Fruit fly (Drosophila melanogaster) whole organism, embryonic: ENCODE results near the gene Noc2.

Experiments used
- CG10147 ChIP-seq: fragments of 200-800 bp; sonication (Bioruptor generic); optimal IDR thresholded peaks from 2 replicates; lab custom pipeline; 2019; ENCODE audit warnings: missing biosample characterization, mild to moderate bottlenecking, missing genetic modification characterization, moderate library complexity
- CG11247 ChIP-seq: fragments of 200-800 bp; sonication (Bioruptor generic); IDR thresholded peaks from 2 replicates; pipeline ENCODE4 v1.3.6; 2022; ENCODE audit warnings: missing biosample characterization, missing genetic modification characterization
- CG12236 ChIP-seq: fragments of 200-800 bp; sonication (Bioruptor generic); optimal IDR thresholded peaks from 2 replicates; lab custom pipeline; 2016; ENCODE audit warnings: missing biosample characterization, missing genetic modification characterization
- CG12942 ChIP-seq: fragments of 200-800 bp; sonication (Bioruptor generic); optimal IDR thresholded peaks from 3 replicates; lab custom pipeline; 2016; ENCODE audit warnings: missing biosample characterization, missing genetic modification characterization
- CG15479 ChIP-seq: fragments of 200-800 bp; sonication (Bioruptor generic); optimal IDR thresholded peaks from 3 replicates; lab custom pipeline; 2019; ENCODE audit warnings: missing biosample characterization, mild to moderate bottlenecking, missing genetic modification characterization, moderate library complexity
- CG16863 ChIP-seq: fragments of 200-800 bp; sonication (Bioruptor generic); optimal IDR thresholded peaks from 3 replicates; lab custom pipeline; 2016; ENCODE audit warnings: missing biosample characterization, missing genetic modification characterization
- CG17359 ChIP-seq: fragments of 200-800 bp; sonication (Bioruptor generic); optimal IDR thresholded peaks from 3 replicates; lab custom pipeline; 2018; ENCODE audit warnings: missing biosample characterization, mild to moderate bottlenecking, missing genetic modification characterization, moderate library complexity
- CG2889 ChIP-seq: fragments of 200-800 bp; sonication (Bioruptor generic); IDR thresholded peaks from 3 replicates; pipeline ENCODE4 v1.3.6; 2022; ENCODE audit warnings: missing biosample characterization, missing genetic modification characterization
- CG32532 ChIP-seq: fragments of 200-800 bp; sonication (Bioruptor generic); IDR thresholded peaks from 2 replicates; pipeline ENCODE4 v1.3.6; 2022; ENCODE audit warnings: missing biosample characterization, missing genetic modification characterization
- CG34224 ChIP-seq: fragments of 200-800 bp; sonication (Bioruptor generic); IDR thresholded peaks from 3 replicates; pipeline ENCODE4 v1.3.6; 2022; ENCODE audit warnings: missing biosample characterization, missing genetic modification characterization; ENCODE audit not compliant: partially characterized antibody
- CG4328 ChIP-seq: fragments of 200-800 bp; sonication (Bioruptor generic); optimal IDR thresholded peaks from 3 replicates; lab custom pipeline; 2017; ENCODE audit warnings: missing biosample characterization, missing genetic modification reagents, missing genetic modification characterization
- CG4820 ChIP-seq: fragments of 200-800 bp; sonication (Bioruptor generic); optimal IDR thresholded peaks from 3 replicates; lab custom pipeline; 2016; ENCODE audit warnings: missing biosample characterization, missing genetic modification characterization
- CG5180 ChIP-seq: fragments of 200-800 bp; sonication (Bioruptor generic); optimal IDR thresholded peaks from 3 replicates; lab custom pipeline; 2017; ENCODE audit warnings: missing biosample characterization, missing genetic modification characterization, mild to moderate bottlenecking, moderate library complexity, missing genetic modification reagents
- CG6254 ChIP-seq: fragments of 200-800 bp; sonication (Bioruptor generic); optimal IDR thresholded peaks from 3 replicates; lab custom pipeline; 2017; ENCODE audit warnings: mild to moderate bottlenecking, missing biosample characterization, missing genetic modification reagents, missing genetic modification characterization
- CG6683 ChIP-seq: fragments of 200-800 bp; sonication (Bioruptor generic); optimal IDR thresholded peaks from 2 replicates; lab custom pipeline; 2017; ENCODE audit warnings: missing biosample characterization, mild to moderate bottlenecking, missing genetic modification characterization, missing genetic modification reagents
- CG6813 ChIP-seq: fragments of 200-800 bp; sonication (Bioruptor generic); optimal IDR thresholded peaks from 2 replicates; lab custom pipeline; 2017; ENCODE audit warnings: missing biosample characterization, missing genetic modification characterization, mild to moderate bottlenecking, moderate library complexity, missing genetic modification reagents
- CG7786 ChIP-seq: fragments of 200-800 bp; sonication (Bioruptor generic); optimal IDR thresholded peaks from 2 replicates; lab custom pipeline; 2016; ENCODE audit warnings: missing biosample characterization, missing genetic modification characterization
- CG7839 ChIP-seq: fragments of 200-800 bp; sonication (Bioruptor generic); optimal IDR thresholded peaks from 3 replicates; lab custom pipeline; 2018; ENCODE audit warnings: missing biosample characterization, mild to moderate bottlenecking, missing genetic modification characterization, moderate library complexity
- CG8924 ChIP-seq: fragments of 200-800 bp; optimal IDR thresholded peaks from 3 replicates; lab custom pipeline; 2019; ENCODE audit warnings: missing biosample characterization, mild to moderate bottlenecking, missing genetic modification characterization, moderate library complexity
- CG9932 ChIP-seq: fragments of 200-800 bp; sonication (Bioruptor generic); IDR thresholded peaks from 2 replicates; pipeline ENCODE4 v1.3.6; 2022; ENCODE audit warnings: missing biosample characterization, missing genetic modification characterization
- CkIIα-i1 ChIP-seq: fragments of 200-800 bp; sonication (Bioruptor generic); IDR thresholded peaks from 2 replicates; pipeline ENCODE4 v1.3.6; 2022; ENCODE audit warnings: missing biosample characterization, missing genetic modification characterization
- Dek ChIP-seq: fragments of 200-800 bp; sonication (Bioruptor generic); optimal IDR thresholded peaks from 3 replicates; lab custom pipeline; 2019; ENCODE audit warnings: missing biosample characterization, mild to moderate bottlenecking, missing genetic modification characterization, moderate library complexity
- Doc3 ChIP-seq: fragments of 200-800 bp; sonication (Bioruptor generic); IDR thresholded peaks from 3 replicates; pipeline ENCODE4 v1.3.6; 2022; ENCODE audit warnings: missing biosample characterization, missing genetic modification characterization; ENCODE audit not compliant: partially characterized antibody
- H2.0 ChIP-seq: fragments of 200-800 bp; sonication (Bioruptor generic); IDR thresholded peaks from 2 replicates; pipeline ENCODE4 v1.3.6; 2022; ENCODE audit warnings: missing biosample characterization, missing genetic modification characterization
- Hmr ChIP-seq: fragments of 200-800 bp; sonication (Bioruptor generic); optimal IDR thresholded peaks from 3 replicates; lab custom pipeline; 2017; ENCODE audit warnings: mild to moderate bottlenecking, missing biosample characterization, missing genetic modification reagents, missing genetic modification characterization
- Hr51 ChIP-seq, 2 experiments: fragments of 200-800 bp; sonication (Bioruptor generic); optimal IDR thresholded peaks; 2 replicates in 1 of 2; 3 replicates in 1 of 2; lab custom pipeline; 2016 to 2018; ENCODE audit warnings: missing biosample characterization in 2 of 2, missing genetic modification characterization in 2 of 2, mild to moderate bottlenecking in 1 of 2, moderate library complexity in 1 of 2
- Lhr ChIP-seq: fragments of 200-800 bp; sonication (Bioruptor generic); optimal IDR thresholded peaks from 3 replicates; lab custom pipeline; 2017; ENCODE audit warnings: mild to moderate bottlenecking, missing biosample characterization, missing genetic modification reagents, missing genetic modification characterization
- Myb ChIP-seq: fragments of 200-800 bp; sonication (Bioruptor generic); optimal IDR thresholded peaks from 2 replicates; lab custom pipeline; 2016; ENCODE audit warnings: missing biosample characterization, missing genetic modification characterization
- NC2β ChIP-seq: fragments of 200-800 bp; sonication (Bioruptor generic); optimal IDR thresholded peaks from 2 replicates; lab custom pipeline; 2016; ENCODE audit warnings: missing biosample characterization, missing genetic modification characterization
- Scr ChIP-seq: fragments of 200-800 bp; sonication (Bioruptor generic); IDR thresholded peaks from 2 replicates; pipeline ENCODE4 v1.3.6; 2022; ENCODE audit warnings: missing biosample characterization, missing genetic modification characterization; ENCODE audit not compliant: partially characterized antibody
- Usf ChIP-seq: fragments of 200-800 bp; sonication (Bioruptor generic); optimal IDR thresholded peaks from 2 replicates; lab custom pipeline; 2017; ENCODE audit warnings: missing genotype, missing biosample characterization, missing genetic modification characterization
- abd-A ChIP-seq: fragments of 200-800 bp; sonication (Bioruptor generic); optimal IDR thresholded peaks from 3 replicates; lab custom pipeline; 2019; ENCODE audit warnings: missing biosample characterization, mild to moderate bottlenecking, missing genetic modification characterization, moderate library complexity
- aop ChIP-seq: fragments of 200-800 bp; sonication (Bioruptor generic); IDR thresholded peaks from 2 replicates; pipeline ENCODE4 v1.3.6; 2022; ENCODE audit warnings: missing biosample characterization, missing genetic modification characterization
- ash1 ChIP-seq: fragments of 200-800 bp; sonication (Bioruptor generic); optimal IDR thresholded peaks from 2 replicates; lab custom pipeline; 2018; ENCODE audit warnings: missing biosample characterization, mild to moderate bottlenecking, missing genetic modification characterization
- az2 ChIP-seq: fragments of 200-800 bp; sonication (Bioruptor generic); optimal IDR thresholded peaks from 3 replicates; lab custom pipeline; 2016; ENCODE audit warnings: missing biosample characterization, missing genetic modification characterization
- chinmo ChIP-seq: fragments of 200-800 bp; sonication (Bioruptor generic); IDR thresholded peaks from 4 replicates; pipeline ENCODE4 v1.3.6; 2022; ENCODE audit warnings: missing biosample characterization, missing genetic modification characterization; ENCODE audit not compliant: partially characterized antibody
- eve ChIP-seq, 2 experiments: fragments of >200 bp; optimal IDR thresholded peaks; 2 replicates each; lab custom pipeline; 2017; ENCODE audit warnings: missing biosample characterization in 2 of 2, missing genetic modification characterization in 2 of 2
- gcm ChIP-seq: fragments of 200-800 bp; sonication (Bioruptor generic); optimal IDR thresholded peaks from 2 replicates; lab custom pipeline; 2019; ENCODE audit warnings: missing biosample characterization, mild to moderate bottlenecking, missing genetic modification characterization, moderate library complexity
- hkb ChIP-seq, 2 experiments: fragments of 200-800 bp in 1 of 2; fragments of >200 bp in 1 of 2; sonication (Bioruptor generic) in 1 of 2; IDR thresholded peaks in 1 of 2; optimal IDR thresholded peaks in 1 of 2; 2 replicates each; pipeline versions ENCODE4 v1.3.6 to Lab custom; 2017 to 2022; ENCODE audit warnings: missing biosample characterization in 1 of 2, missing genetic modification characterization in 1 of 2
- maf-S ChIP-seq: fragments of 200-800 bp; sonication (Bioruptor generic); optimal IDR thresholded peaks from 2 replicates; lab custom pipeline; 2016; ENCODE audit warnings: missing biosample characterization, missing genetic modification characterization
- nom ChIP-seq: fragments of 200-800 bp; sonication (Bioruptor generic); optimal IDR thresholded peaks from 2 replicates; lab custom pipeline; 2017; ENCODE audit warnings: missing biosample characterization, missing genetic modification characterization, mild to moderate bottlenecking, moderate library complexity, missing genetic modification reagents
- odd ChIP-seq: fragments of 200-800 bp; sonication (Bioruptor generic); optimal IDR thresholded peaks from 2 replicates; lab custom pipeline; 2017; ENCODE audit warnings: missing biosample characterization, mild to moderate bottlenecking, missing genetic modification characterization
- onecut ChIP-seq: fragments of 200-800 bp; sonication (Bioruptor generic); IDR thresholded peaks from 2 replicates; pipeline ENCODE4 v1.3.6; 2022; ENCODE audit warnings: missing biosample characterization, missing genetic modification characterization
- scrt ChIP-seq: fragments of 200-800 bp; sonication (Bioruptor generic); optimal IDR thresholded peaks from 2 replicates; lab custom pipeline; 2018; ENCODE audit warnings: missing biosample characterization, mild to moderate bottlenecking, missing genetic modification characterization, moderate library complexity
- so ChIP-seq: fragments of 200-800 bp; sonication (Bioruptor generic); IDR thresholded peaks from 3 replicates; pipeline ENCODE4 v1.3.6; 2022; ENCODE audit warnings: missing biosample characterization, missing genetic modification characterization
- stwl ChIP-seq: fragments of 200-800 bp; sonication (Bioruptor generic); optimal IDR thresholded peaks from 3 replicates; lab custom pipeline; 2018; ENCODE audit warnings: missing biosample characterization, mild to moderate bottlenecking, missing genetic modification characterization, moderate library complexity
- tll ChIP-seq, 2 experiments: fragments of 200-800 bp in 1 of 2; fragments of >200 bp in 1 of 2; sonication (Bioruptor generic) in 1 of 2; optimal IDR thresholded peaks; 2 replicates each; lab custom pipeline; 2017 to 2019; ENCODE audit warnings: missing biosample characterization in 2 of 2, missing genetic modification characterization in 2 of 2, mild to moderate bottlenecking in 1 of 2, moderate library complexity in 1 of 2
- trem ChIP-seq: fragments of 200-800 bp; optimal IDR thresholded peaks from 3 replicates; lab custom pipeline; 2019; ENCODE audit warnings: missing biosample characterization, mild to moderate bottlenecking, missing genetic modification characterization, moderate library complexity

The Noc2 gene

DNA sequence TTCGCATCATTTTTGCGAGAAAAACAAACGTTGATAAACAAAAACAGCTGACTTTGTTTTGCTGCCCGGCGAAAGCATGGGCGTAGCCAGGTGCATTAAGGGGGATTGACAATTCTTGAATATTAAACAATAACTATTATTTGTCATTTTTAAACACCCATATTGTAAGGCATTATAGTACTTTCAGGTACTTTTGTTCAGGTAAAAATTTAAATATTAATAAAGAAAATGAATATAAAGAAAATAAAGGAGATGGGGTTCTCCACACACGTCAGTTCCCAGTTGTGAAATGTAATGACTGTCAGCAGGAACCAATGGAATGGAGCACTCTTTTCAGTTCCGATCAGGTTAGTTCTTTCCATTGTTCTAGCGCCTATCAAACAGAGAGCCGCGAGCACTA, 4.9 kb upstream of the Noc2 start, which contains the start of the genes Coq3 and Pld3 (continued):
- TF ChIP-seq chinmo (GFP tag; lab: Robert Waterston, UW) (no peak), H2.0 (GFP tag; lab: Robert Waterston, UW) (peak; percentile 73), CG7786 (peak; percentile 65), onecut (GFP tag; lab: Robert Waterston, UW) (peak; percentile 61), stwl (tag; lab: Kevin White, UChicago) (peak; percentile 26), Scr (GFP tag; lab: Robert Waterston, UW) (no peak), Usf (peak; percentile 75), CG17359 (tag; lab: Kevin White, UChicago) (peak; percentile 89), CG15479 (GFP tag; lab: Kevin White, UChicago) (peak; percentile 15), hkb (optimal IDR thresholded peaks at IDR 0.05; lab: Kevin White, UChicago) (no peak), hkb (GFP tag; IDR thresholded peaks at IDR 0.05; lab: Robert Waterston, UW) (peak; percentile 88), CG9932 (GFP tag; lab: Robert Waterston, UW) (peak; percentile 80), Hmr (GFP tag; lab: Kevin White, UChicago) (peak; percentile 89), Doc3 (GFP tag; lab: Robert Waterston, UW) (no peak), CG7839 (tag; lab: Kevin White, UChicago) (peak; percentile 86), CG2889 (GFP tag; lab: Robert Waterston, UW) (peak; percentile 75; the same call in 2 of the 3 replicates), tll (GFP tag; optimal IDR thresholded peaks at IDR 0.05; lab: Kevin White, UChicago) (no peak), trem (peak; percentile 70), CG34224 (no peak), Lhr (GFP tag; lab: Kevin White, UChicago) (peak; percentile 36), CG8924 (tag; lab: Kevin White, UChicago) (peak; percentile 83), Hr51 (GFP tag; optimal IDR thresholded peaks at IDR 0.05; lab: Kevin White, UChicago) (peak; percentile 69 to 82), ash1 (GFP tag; lab: Kevin White, UChicago) (peak; percentile 37), CG6813 (GFP tag; lab: Kevin White, UChicago) (peak; percentile 68), CG5180 (GFP tag; lab: Kevin White, UChicago) (peak; percentile 39), CG4328 (GFP tag; lab: Kevin White, UChicago) (peak; percentile 66), CG12236 (GFP tag; lab: Kevin White, UChicago) (no peak), NC2β (GFP tag; lab: Kevin White, UChicago) (peak; percentile 60), CG12942 (peak; percentile 69), aop (peak; percentile 63; the same call in 1 of the 2 replicates), CkIIα-i1 (GFP tag; lab: Robert Waterston, UW) (no peak), Myb (peak; percentile 14), CG6683 (GFP tag; lab: Kevin White, UChicago) (peak; percentile 66), eve (GFP tag; optimal IDR thresholded peaks at IDR 0.05; lab: Kevin White, UChicago) (no peak), CG6254 (GFP tag; lab: Kevin White, UChicago) (peak; percentile 71), CG4820 (peak; percentile 69), CG32532 (GFP tag; lab: Robert Waterston, UW) (peak; percentile 88), CG11247 (GFP tag; lab: Robert Waterston, UW) (peak; percentile 72; the same call in 1 of the 2 replicates), gcm (GFP tag; lab: Kevin White, UChicago) (peak; percentile 67), Dek (tag; lab: Kevin White, UChicago) (peak; percentile 73), nom (peak; percentile 86), scrt (GFP tag; lab: Kevin White, UChicago) (peak; percentile 71), abd-A (no peak), CG10147 (GFP tag; lab: Kevin White, UChicago) (peak; percentile 76), maf-S (GFP tag; lab: Kevin White, UChicago) (peak; percentile 69), odd (GFP tag; lab: Kevin White, UChicago) (peak; percentile 77), az2 (GFP tag; lab: Kevin White, UChicago) (peak; percentile 88), CG16863 (GFP tag; lab: Kevin White, UChicago) (peak; percentile 54), so (peak; percentile 68; the same call in 2 of the 3 replicates)
